Fruit fly (Drosophila melanogaster): ENCODE data around the gene CG12321.

DNA sequence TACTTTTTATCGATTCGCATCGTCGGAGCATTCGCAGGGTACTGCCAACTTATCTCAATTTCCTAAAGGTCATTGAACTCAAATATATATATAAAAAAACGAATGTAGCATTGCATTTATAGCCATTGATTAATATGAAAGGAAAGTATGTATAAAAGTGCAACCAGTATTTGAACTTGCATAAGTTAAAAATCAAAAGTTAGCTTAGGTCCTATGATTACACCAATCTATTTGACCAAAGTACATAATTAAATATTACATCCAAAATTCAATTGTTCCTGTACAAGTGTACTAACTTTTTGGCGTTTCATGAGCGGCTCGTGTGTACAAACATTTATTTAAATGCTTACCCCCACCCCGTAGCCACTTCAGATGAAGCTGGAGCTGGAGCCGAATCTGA is 31.0 kb downstream of the CG12321 start:
- no peak for TF ChIP-seq ttk (optimal IDR thresholded peaks at IDR 0.05)
- TF ChIP-seq psq (optimal IDR thresholded peaks at IDR 0.05), result no peak
- no peak for TF ChIP-seq h (optimal IDR thresholded peaks at IDR 0.05)
- TF ChIP-seq Sin3A (optimal IDR thresholded peaks at IDR 0.05), result no peak
- no peak for TF ChIP-seq insv (optimal IDR thresholded peaks at IDR 0.05)
- TF ChIP-seq Myc (optimal IDR thresholded peaks at IDR 0.05), result no peak
